Fruit fly (Drosophila melanogaster) whole organism, embryonic: ENCODE data around the gene side-IV.
A peak's percentile ranks its signal among the peaks of the same experiment; 100 is the strongest.

Source experiments
- Atf3 ChIP-seq: fragments of 200-800 bp; sonication (Bioruptor generic); optimal IDR thresholded peaks from 3 replicates; lab custom pipeline; 2016; ENCODE audit warnings: missing biosample characterization, missing genetic modification characterization
- CG12104 ChIP-seq: fragments of 200-800 bp; sonication (Bioruptor generic); optimal IDR thresholded peaks from 3 replicates; lab custom pipeline; 2016; ENCODE audit warnings: missing biosample characterization, missing genetic modification characterization
- CG12155 ChIP-seq: fragments of 200-800 bp; sonication (Bioruptor generic); optimal IDR thresholded peaks from 3 replicates; lab custom pipeline; 2016; ENCODE audit warnings: missing biosample characterization, missing genetic modification characterization
- CG14014 ChIP-seq: fragments of 200-800 bp; sonication (Bioruptor generic); IDR thresholded peaks from 2 replicates; pipeline ENCODE4 v1.3.6; 2022; ENCODE audit warnings: missing biosample characterization, missing genetic modification characterization
- CG17568 ChIP-seq: fragments of 200-800 bp; sonication (Bioruptor generic); optimal IDR thresholded peaks from 2 replicates; lab custom pipeline; 2018; ENCODE audit warnings: missing biosample characterization, mild to moderate bottlenecking, missing genetic modification characterization, moderate library complexity
- CG17829 ChIP-seq: fragments of 200-800 bp; optimal IDR thresholded peaks from 2 replicates; lab custom pipeline; 2019; ENCODE audit warnings: missing biosample characterization, mild to moderate bottlenecking, missing genetic modification characterization, moderate library complexity
- CG1792 ChIP-seq: fragments of 200-800 bp; sonication (Bioruptor generic); optimal IDR thresholded peaks from 2 replicates; lab custom pipeline; 2016; ENCODE audit warnings: missing biosample characterization, missing genetic modification characterization
- CG18476 ChIP-seq: fragments of 200-800 bp; sonication (Bioruptor generic); optimal IDR thresholded peaks from 2 replicates; lab custom pipeline; 2016; ENCODE audit warnings: missing biosample characterization, mild to moderate bottlenecking, missing genetic modification characterization
- CG18619 ChIP-seq: fragments of 200-800 bp; sonication (Bioruptor generic); optimal IDR thresholded peaks from 3 replicates; lab custom pipeline; 2017; ENCODE audit warnings: missing biosample characterization, mild to moderate bottlenecking, missing genetic modification characterization
- CG31388 ChIP-seq: fragments of 200-800 bp; sonication (Bioruptor generic); optimal IDR thresholded peaks from 2 replicates; lab custom pipeline; 2016; ENCODE audit warnings: missing biosample characterization, missing genetic modification characterization
- CG31441 ChIP-seq: fragments of 200-800 bp; sonication (Bioruptor generic); IDR thresholded peaks from 2 replicates; pipeline ENCODE4 v1.3.6; 2022; ENCODE audit warnings: missing biosample characterization, missing genetic modification characterization
- CG32767 ChIP-seq: fragments of 200-800 bp; sonication (Bioruptor generic); IDR thresholded peaks from 2 replicates; pipeline ENCODE4 v1.3.6; 2022; ENCODE audit warnings: missing biosample characterization, missing genetic modification characterization
- CG3838 ChIP-seq: fragments of 200-800 bp; sonication (Bioruptor generic); optimal IDR thresholded peaks from 3 replicates; lab custom pipeline; 2016; ENCODE audit warnings: missing biosample characterization, missing genetic modification characterization
- CG3847 ChIP-seq: fragments of 200-800 bp; sonication (Bioruptor generic); IDR thresholded peaks from 2 replicates; pipeline ENCODE4 v1.3.6; 2022; ENCODE audit warnings: missing biosample characterization, missing genetic modification characterization
- CG4617 ChIP-seq: fragments of 200-800 bp; sonication (Bioruptor generic); optimal IDR thresholded peaks from 3 replicates; lab custom pipeline; 2016; ENCODE audit warnings: missing biosample characterization, missing genetic modification characterization, borderline replicate concordance
- CG6813 ChIP-seq: fragments of 200-800 bp; sonication (Bioruptor generic); optimal IDR thresholded peaks from 2 replicates; lab custom pipeline; 2017; ENCODE audit warnings: missing biosample characterization, missing genetic modification characterization, mild to moderate bottlenecking, moderate library complexity, missing genetic modification reagents
- CG6854 ChIP-seq: fragments of 200-800 bp; sonication (Bioruptor generic); optimal IDR thresholded peaks from 3 replicates; lab custom pipeline; 2017; ENCODE audit warnings: missing biosample characterization, mild to moderate bottlenecking, missing genetic modification characterization
- CG7928 ChIP-seq: fragments of 200-800 bp; sonication (Bioruptor generic); optimal IDR thresholded peaks from 2 replicates; lab custom pipeline; 2017; ENCODE audit warnings: missing biosample characterization, mild to moderate bottlenecking, missing genetic modification characterization
- CG7987 ChIP-seq: fragments of 200-800 bp; sonication (Bioruptor generic); optimal IDR thresholded peaks from 2 replicates; lab custom pipeline; 2018; ENCODE audit warnings: missing biosample characterization, mild to moderate bottlenecking, missing genetic modification characterization, moderate library complexity
- CoRest ChIP-seq: fragments of 200-800 bp; sonication (Bioruptor generic); optimal IDR thresholded peaks from 3 replicates; lab custom pipeline; 2018; ENCODE audit warnings: missing biosample characterization, mild to moderate bottlenecking, missing genetic modification characterization, moderate library complexity
- Dfd ChIP-seq, 2 experiments: fragments of >200 bp; optimal IDR thresholded peaks; 2 replicates each; lab custom pipeline; 2017; ENCODE audit warnings: missing biosample characterization in 2 of 2, missing genetic modification characterization in 2 of 2
- Eip74EF ChIP-seq, 2 experiments: fragments of 200-800 bp in 1 of 2; fragments of >200 bp in 1 of 2; sonication (Bioruptor generic) in 1 of 2; optimal IDR thresholded peaks; 2 replicates each; lab custom pipeline; 2017 to 2019; ENCODE audit warnings: missing biosample characterization in 2 of 2, missing genetic modification characterization in 2 of 2, mild to moderate bottlenecking in 1 of 2, moderate library complexity in 1 of 2
- Ets65A ChIP-seq: fragments of 200-800 bp; sonication (Bioruptor generic); peaks from one replicate; lab custom pipeline; 2016; ENCODE audit warnings: missing biosample characterization, missing genetic modification characterization
- GATAe ChIP-seq: fragments of 200-800 bp; sonication (Bioruptor generic); conservative IDR thresholded peaks from 2 replicates; pipeline ENCODE4 v1.3.6; 2022; ENCODE audit warnings: missing biosample characterization, missing genetic modification characterization
- Gug ChIP-seq: fragments of 200-800 bp; sonication (Bioruptor generic); IDR thresholded peaks from 4 replicates; pipeline ENCODE4 v1.3.6; 2022; ENCODE audit warnings: missing biosample characterization, missing genetic modification characterization
- HHEX ChIP-seq: fragments of 200-800 bp; sonication (Bioruptor generic); optimal IDR thresholded peaks from 3 replicates; lab custom pipeline; 2017; ENCODE audit warnings: missing biosample characterization, mild to moderate bottlenecking, missing genetic modification characterization, missing genetic modification reagents
- Hmr ChIP-seq: fragments of 200-800 bp; sonication (Bioruptor generic); optimal IDR thresholded peaks from 3 replicates; lab custom pipeline; 2017; ENCODE audit warnings: mild to moderate bottlenecking, missing biosample characterization, missing genetic modification reagents, missing genetic modification characterization
- Hr39 ChIP-seq: fragments of >200 bp; optimal IDR thresholded peaks from 2 replicates; lab custom pipeline; 2017
- MBD-R2 ChIP-seq: fragments of 200-800 bp; sonication (Bioruptor generic); IDR thresholded peaks from 2 replicates; pipeline ENCODE4 v1.3.6; 2022; ENCODE audit warnings: missing biosample characterization, missing genetic modification characterization
- Mrtf ChIP-seq: fragments of 200-800 bp; sonication (Bioruptor generic); IDR thresholded peaks from 3 replicates; pipeline ENCODE4 v1.3.6; 2022; ENCODE audit warnings: missing biosample characterization, missing genetic modification characterization
- Stat92E ChIP-seq, 3 experiments: fragments of >200 bp in 2 of 3; fragments of 200-800 bp in 1 of 3; sonication (Bioruptor generic) in 1 of 3; optimal IDR thresholded peaks; 2 replicates each; lab custom pipeline; 2017 to 2019; ENCODE audit warnings: missing biosample characterization in 3 of 3, missing genetic modification characterization in 3 of 3, mild to moderate bottlenecking in 1 of 3, moderate library complexity in 1 of 3
- Xrp1 ChIP-seq: fragments of 200-800 bp; sonication (Bioruptor generic); IDR thresholded peaks from 2 replicates; pipeline ENCODE4 v1.3.6; 2022; ENCODE audit warnings: missing biosample characterization, missing genetic modification characterization
- YL-1 ChIP-seq: fragments of 200-800 bp; sonication (Bioruptor generic); optimal IDR thresholded peaks from 3 replicates; lab custom pipeline; 2017; ENCODE audit warnings: missing biosample characterization, mild to moderate bottlenecking, missing genetic modification characterization
- al ChIP-seq: fragments of 200-800 bp; sonication (Bioruptor generic); IDR thresholded peaks from 2 replicates; pipeline ENCODE4 v1.3.6; 2022; ENCODE audit warnings: missing biosample characterization, missing genetic modification characterization
- ara ChIP-seq: fragments of 200-800 bp; sonication (Bioruptor generic); IDR thresholded peaks from 2 replicates; pipeline ENCODE4 v1.3.6; 2022; ENCODE audit warnings: missing biosample characterization, missing genetic modification characterization
- danr ChIP-seq: fragments of 200-800 bp; sonication (Bioruptor generic); IDR thresholded peaks from 2 replicates; pipeline ENCODE4 v1.3.6; 2022; ENCODE audit warnings: missing biosample characterization, missing genetic modification characterization
- eve ChIP-seq, 2 experiments: fragments of >200 bp; optimal IDR thresholded peaks; 2 replicates each; lab custom pipeline; 2017; ENCODE audit warnings: missing biosample characterization in 2 of 2, missing genetic modification characterization in 2 of 2
- fd3F ChIP-seq: fragments of 200-800 bp; sonication (Bioruptor generic); optimal IDR thresholded peaks from 2 replicates; lab custom pipeline; 2018; ENCODE audit warnings: missing biosample characterization, mild to moderate bottlenecking, missing genetic modification characterization, moderate library complexity
- grn ChIP-seq: fragments of 200-800 bp; sonication (Bioruptor generic); optimal IDR thresholded peaks from 3 replicates; lab custom pipeline; 2017; ENCODE audit warnings: missing biosample characterization, missing genetic modification characterization
- ham ChIP-seq: fragments of 200-800 bp; sonication (Bioruptor generic); IDR thresholded peaks from 2 replicates; pipeline ENCODE4 v1.3.6; 2022; ENCODE audit warnings: missing biosample characterization, missing genetic modification characterization
- jigr1 ChIP-seq: fragments of 200-800 bp; sonication (Bioruptor generic); IDR thresholded peaks from 3 replicates; pipeline ENCODE4 v1.3.6; 2022; ENCODE audit warnings: missing biosample characterization, missing genetic modification characterization
- kah ChIP-seq: fragments of 200-800 bp; sonication (Bioruptor generic); optimal IDR thresholded peaks from 2 replicates; lab custom pipeline; 2018; ENCODE audit warnings: missing biosample characterization, mild to moderate bottlenecking, missing genetic modification characterization
- maf-S ChIP-seq: fragments of 200-800 bp; sonication (Bioruptor generic); optimal IDR thresholded peaks from 2 replicates; lab custom pipeline; 2016; ENCODE audit warnings: missing biosample characterization, missing genetic modification characterization
- nau ChIP-seq: fragments of 200-800 bp; sonication (Bioruptor generic); optimal IDR thresholded peaks from 3 replicates; lab custom pipeline; 2017; ENCODE audit warnings: missing biosample characterization, mild to moderate bottlenecking, missing genetic modification characterization, missing genetic modification reagents
- nerfin-2 ChIP-seq: fragments of 200-800 bp; sonication (Bioruptor generic); IDR thresholded peaks from 2 replicates; pipeline ENCODE4 v1.3.6; 2022; ENCODE audit warnings: missing biosample characterization, missing genetic modification characterization; ENCODE audit not compliant: partially characterized antibody
- org-1 ChIP-seq: fragments of 200-800 bp; sonication (Bioruptor generic); optimal IDR thresholded peaks from 2 replicates; lab custom pipeline; 2017; ENCODE audit warnings: missing biosample characterization, missing genetic modification characterization
- peb ChIP-seq: fragments of 200-800 bp; sonication (Bioruptor generic); IDR thresholded peaks from 2 replicates; pipeline ENCODE4 v1.3.6; 2022; ENCODE audit warnings: missing biosample characterization, missing genetic modification characterization
- pho ChIP-seq: fragments of 200-800 bp; sonication (Bioruptor generic); optimal IDR thresholded peaks from 2 replicates; lab custom pipeline; 2016; ENCODE audit warnings: missing biosample characterization, missing genetic modification characterization
- tap ChIP-seq: fragments of 200-800 bp; optimal IDR thresholded peaks from 3 replicates; lab custom pipeline; 2019; ENCODE audit warnings: missing biosample characterization, mild to moderate bottlenecking, missing genetic modification characterization, moderate library complexity
- tio ChIP-seq: fragments of 200-800 bp; sonication (Bioruptor generic); optimal IDR thresholded peaks from 2 replicates; lab custom pipeline; 2017; ENCODE audit warnings: missing biosample characterization, missing genetic modification characterization, inconsistent platforms
- trem ChIP-seq: fragments of 200-800 bp; optimal IDR thresholded peaks from 3 replicates; lab custom pipeline; 2019; ENCODE audit warnings: missing biosample characterization, mild to moderate bottlenecking, missing genetic modification characterization, moderate library complexity
- zfh2 ChIP-seq: fragments of 200-800 bp; sonication (Bioruptor generic); optimal IDR thresholded peaks from 2 replicates; lab custom pipeline; 2016; ENCODE audit warnings: missing biosample characterization, missing genetic modification characterization

Gene side-IV

dm6 chr3R:13469246-13469645, 18.9 kb downstream of the side-IV start (continued):
- no peak for TF ChIP-seq CG3838 (GFP tag; lab: Kevin White, UChicago)
- no peak for TF ChIP-seq YL-1 (GFP tag; lab: Kevin White, UChicago)
- no peak for TF ChIP-seq Hr39 (lab: Kevin White, UChicago)
- TF ChIP-seq CG12155 (GFP tag; lab: Kevin White, UChicago): peak; percentile 4
- TF ChIP-seq Eip74EF (GFP tag; optimal IDR thresholded peaks at IDR 0.05; lab: Kevin White, UChicago): no peak
- no peak for TF ChIP-seq nau (GFP tag; lab: Kevin White, UChicago)
- TF ChIP-seq CG7928 (GFP tag; lab: Kevin White, UChicago): no peak
- no peak for TF ChIP-seq CG7987 (GFP tag; lab: Kevin White, UChicago)
- no peak for TF ChIP-seq Dfd (GFP tag; optimal IDR thresholded peaks at IDR 0.05; lab: Kevin White, UChicago)
- no peak for TF ChIP-seq kah (GFP tag; lab: Kevin White, UChicago)
- 0 out of 2 replicates have a peak, but pooled peaks have one; percentile 24 for TF ChIP-seq CG3847
- TF ChIP-seq CG32767 (GFP tag; lab: Robert Waterston, UW): no peak
- no peak for TF ChIP-seq grn (GFP tag; lab: Kevin White, UChicago)
- TF ChIP-seq CG18476 (GFP tag; lab: Kevin White, UChicago): no peak
- TF ChIP-seq eve (GFP tag; optimal IDR thresholded peaks at IDR 0.05; lab: Kevin White, UChicago): no peak
- TF ChIP-seq HHEX: no peak
- TF ChIP-seq zfh2 (GFP tag; lab: Kevin White, UChicago): no peak
- TF ChIP-seq CG1792: no peak
- no peak for TF ChIP-seq pho (GFP tag; lab: Kevin White, UChicago)
- TF ChIP-seq trem (tag; lab: Kevin White, UChicago): no peak
- no peak for TF ChIP-seq fd3F
- TF ChIP-seq CG4617 (GFP tag; lab: Kevin White, UChicago): no peak
- no peak for TF ChIP-seq GATAe (GFP tag; lab: Robert Waterston, UW)
- peak; percentile 44; the same call in 1 of the 2 replicates for TF ChIP-seq CG31441 (GFP tag; lab: Robert Waterston, UW)
- TF ChIP-seq danr: no peak
- no peak for TF ChIP-seq maf-S (GFP tag; lab: Kevin White, UChicago)
- TF ChIP-seq al (GFP tag; lab: Robert Waterston, UW): no peak
- TF ChIP-seq jigr1 (GFP tag; lab: Robert Waterston, UW): 0 out of 3 replicates have a peak, but pooled peaks have one; percentile 7
- peak; percentile 13; the same call in 1 of the 4 replicates for TF ChIP-seq Gug (GFP tag; lab: Robert Waterston, UW)
- no peak for TF ChIP-seq CG17568 (GFP tag; lab: Kevin White, UChicago)
- no peak for TF ChIP-seq CG6813 (GFP tag; lab: Kevin White, UChicago)
- TF ChIP-seq CG31388 (GFP tag; lab: Kevin White, UChicago): no peak
- TF ChIP-seq CG14014: no peak
- TF ChIP-seq CG12104: no peak
- no peak for TF ChIP-seq org-1 (GFP tag; lab: Kevin White, UChicago)
- TF ChIP-seq Mrtf (GFP tag; lab: Robert Waterston, UW): no peak
- no peak for TF ChIP-seq ham (GFP tag; lab: Robert Waterston, UW)
- no peak for TF ChIP-seq tap (tag; lab: Kevin White, UChicago)
- TF ChIP-seq peb (GFP tag; lab: Robert Waterston, UW): no peak
- TF ChIP-seq CG18619 (GFP tag; lab: Kevin White, UChicago): no peak
- TF ChIP-seq Ets65A (GFP tag; lab: Kevin White, UChicago): peak; percentile 67
- TF ChIP-seq MBD-R2 (GFP tag; lab: Robert Waterston, UW): no peak
- no peak for TF ChIP-seq tio (GFP tag; lab: Kevin White, UChicago)
- peak; percentile 79 for TF ChIP-seq Xrp1 (GFP tag; lab: Robert Waterston, UW)
- no peak for TF ChIP-seq Atf3 (GFP tag; lab: Kevin White, UChicago)
- TF ChIP-seq CoRest (tag; lab: Kevin White, UChicago): no peak
- peak; percentile 64 for TF ChIP-seq ara (GFP tag; lab: Robert Waterston, UW)
- TF ChIP-seq nerfin-2 (GFP tag; lab: Robert Waterston, UW): no peak
- no peak for TF ChIP-seq Stat92E (GFP tag; optimal IDR thresholded peaks at IDR 0.05; lab: Kevin White, UChicago)
- peak; percentile 25 for TF ChIP-seq Hmr (GFP tag; lab: Kevin White, UChicago)
- TF ChIP-seq CG17829 (tag; lab: Kevin White, UChicago): peak; percentile 54
- no peak for TF ChIP-seq CG6854 (GFP tag; lab: Kevin White, UChicago)
